Worm (Caenorhabditis elegans): ENCODE results near the gene C14E2.11.

The C14E2.11 gene

ce11 chrX:1811436-1811835 lies 10.2 kb downstream of the C14E2.11 start, which contains the start of gene C14E2.3:
C14E2.3 (minus strand) TSS chrX:1811536.
- no peak for TF ChIP-seq aptf-2 (GFP tag; conservative IDR thresholded peaks at IDR 0.05)
- no peak for TF ChIP-seq atf-7 (tag; optimal IDR thresholded peaks at IDR 0.05)
- no peak for TF ChIP-seq ceh-100 (GFP tag; IDR thresholded peaks at IDR 0.05)
- no peak for TF ChIP-seq nhr-179 (tag; optimal IDR thresholded peaks at IDR 0.05)
- no peak for TF ChIP-seq cebp-1 (GFP tag; IDR thresholded peaks at IDR 0.05)
- no peak for TF ChIP-seq cebp-1 (tag; optimal IDR thresholded peaks at IDR 0.05)
- no peak for TF ChIP-seq T26A5.8 (tag; optimal IDR thresholded peaks at IDR 0.05)
- no peak for TF ChIP-seq nfya-1 (tag; optimal IDR thresholded peaks at IDR 0.05; ENCODE audit: borderline replicate concordance, insufficient read depth)
- no peak for TF ChIP-seq B0336.3 (GFP tag; IDR thresholded peaks at IDR 0.05)
- TF ChIP-seq lsy-27 (tag; optimal IDR thresholded peaks at IDR 0.05; ENCODE audit: borderline replicate concordance, insufficient read depth), result no peak
- TF ChIP-seq zim-3 (tag; optimal IDR thresholded peaks at IDR 0.05), result no peak

- no peak for TF ChIP-seq F52B5.7 (tag; optimal IDR thresholded peaks at IDR 0.05)
- TF ChIP-seq lin-35 (GFP tag; optimal IDR thresholded peaks at IDR 0.05), result no peak
- TF ChIP-seq mel-28 (tag; optimal IDR thresholded peaks at IDR 0.05; ENCODE audit: borderline replicate concordance), result no peak
- no peak for TF ChIP-seq akir-1 (GFP tag; optimal IDR thresholded peaks at IDR 0.05)
- TF ChIP-seq ceh-91 (GFP tag; IDR thresholded peaks at IDR 0.05), result no peak
- TF ChIP-seq pha-4 (tag; optimal IDR thresholded peaks at IDR 0.05), result no peak
- TF ChIP-seq C17E4.6 (GFP tag; IDR thresholded peaks at IDR 0.05), result no peak
- TF ChIP-seq gei-17 (GFP tag; optimal IDR thresholded peaks at IDR 0.05), result no peak
- TF ChIP-seq madf-8 (GFP tag; conservative IDR thresholded peaks at IDR 0.05), result no peak
- no peak for TF ChIP-seq B0035.1 (tag; optimal IDR thresholded peaks at IDR 0.05)
- no peak for TF ChIP-seq aptf-3 (GFP tag; IDR thresholded peaks at IDR 0.05)
These were observed 14.8 kb downstream of the C14E2.11 start, which contains the start of gene C14E2.7 for ce11 chrX:1816106-1816505. C14E2.7 (plus strand) TSS chrX:1816406.

- no peak for TF ChIP-seq Y67H2A.10 (GFP tag; conservative IDR thresholded peaks at IDR 0.05)
- no peak for TF ChIP-seq ztf-6 (GFP tag; IDR thresholded peaks at IDR 0.05)
- no peak for TF ChIP-seq die-1 (tag; optimal IDR thresholded peaks at IDR 0.05)
- TF ChIP-seq Y53G8AR.9 (GFP tag; conservative IDR thresholded peaks at IDR 0.05), result no peak
- TF ChIP-seq K12H6.12 (tag; optimal IDR thresholded peaks at IDR 0.05), result no peak
- no peak for TF ChIP-seq mes-4 (tag; optimal IDR thresholded peaks at IDR 0.05)
- no peak for TF ChIP-seq F57C9.4 (tag; optimal IDR thresholded peaks at IDR 0.05)
These were observed 20.0 kb downstream of the C14E2.11 start, which contains the start of gene C14E2.4 for ce11 chrX:1821235-1821634. C14E2.4 (minus strand) TSS chrX:1821335.

ce11 chrX:1825290-1825832 lies 24.1 kb downstream of the C14E2.11 start, which contains the start of gene C14E2.5:
C14E2.5 (minus strand) TSS chrX:1825340.
- TF ChIP-seq hlh-12 (tag; optimal IDR thresholded peaks at IDR 0.05), result no peak
- TF ChIP-seq snpc-4 (GFP tag; optimal IDR thresholded peaks at IDR 0.05), result no peak
- TF ChIP-seq snpc-4 (tag; optimal IDR thresholded peaks at IDR 0.05), result peak in 2 of 4 experiments; percentile 56 to 84

- TF ChIP-seq snpc-1.3 (tag; optimal IDR thresholded peaks at IDR 0.05; ENCODE audit: insufficient read depth), result no peak
- no peak for TF ChIP-seq ZK185.1 (tag; optimal IDR thresholded peaks at IDR 0.05; ENCODE audit: poor library complexity, severe bottlenecking)
- no peak for TF ChIP-seq bed-1 (GFP tag; IDR thresholded peaks at IDR 0.05)
- TF ChIP-seq cebp-2 (GFP tag; IDR thresholded peaks at IDR 0.05), result no peak
- TF ChIP-seq lin-26 (GFP tag; IDR thresholded peaks at IDR 0.05), result no peak
- no peak for TF ChIP-seq Y53F4B.3 (GFP tag; IDR thresholded peaks at IDR 0.05)
- no peak for TF ChIP-seq sdz-38 (tag; optimal IDR thresholded peaks at IDR 0.05)
- TF ChIP-seq bed-2 (GFP tag; IDR thresholded peaks at IDR 0.05), result no peak
- TF ChIP-seq repo-1 (tag; optimal IDR thresholded peaks at IDR 0.05), result no peak
- TF ChIP-seq ekl-4 (GFP tag; IDR thresholded peaks at IDR 0.05), result no peak
- no peak for TF ChIP-seq nhr-120 (GFP tag; IDR thresholded peaks at IDR 0.05)
- no peak for TF ChIP-seq mel-28 (tag; optimal IDR thresholded peaks at IDR 0.05; ENCODE audit: borderline replicate concordance)
- no peak for TF ChIP-seq tbp1 (GFP tag; optimal IDR thresholded peaks at IDR 0.05)
These were observed 24.9 kb downstream of the C14E2.11 start, which contains the start of gene C14E2.1 for ce11 chrX:1826166-1826565. C14E2.1 (plus strand) TSS chrX:1826466.

Data from whole organism, young adult.